Worm (Caenorhabditis elegans): ENCODE measurements around the gene C33F10.12.

Gene C33F10.12

DNA sequence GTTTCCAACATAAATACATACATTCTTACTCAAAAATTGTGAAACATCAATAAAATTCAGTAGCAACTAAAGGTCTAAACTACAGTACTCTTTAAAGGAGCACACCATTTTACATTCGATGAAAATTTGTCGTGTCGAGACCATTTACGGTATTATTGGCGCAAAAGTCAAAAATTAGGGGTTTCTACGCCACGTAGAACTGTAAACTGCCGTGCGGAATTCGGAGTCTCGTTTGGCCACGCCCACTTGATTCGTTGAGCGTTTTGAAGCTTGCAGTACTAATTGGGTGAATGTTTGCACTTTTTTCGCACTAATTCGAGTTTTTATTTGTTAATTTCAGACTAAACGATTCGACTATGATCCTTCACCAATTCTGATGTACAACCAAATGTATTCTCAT lies 46.9 kb downstream of the C33F10.12 start:
- TF ChIP-seq eor-1 (tag; optimal IDR thresholded peaks at IDR 0.05) (no peak), nhr-23 (tag; optimal IDR thresholded peaks at IDR 0.05) (no peak), nhr-28 (tag; optimal IDR thresholded peaks at IDR 0.05) (no peak), R02D3.7 (tag; optimal IDR thresholded peaks at IDR 0.05) (no peak), unc-39 (tag; optimal IDR thresholded peaks at IDR 0.05) (no peak), fkh-10 (GFP tag; optimal IDR thresholded peaks at IDR 0.05) (no peak), ztf-11 (tag; optimal IDR thresholded peaks at IDR 0.05) (no peak), egl-5 (tag; optimal IDR thresholded peaks at IDR 0.05) (no peak), ceh-9 (tag; optimal IDR thresholded peaks at IDR 0.05) (no peak), skn-1 (tag; optimal IDR thresholded peaks at IDR 0.05) (no peak), pqm-1 (tag; optimal IDR thresholded peaks at IDR 0.05) (no peak), mdl-1 (tag; optimal IDR thresholded peaks at IDR 0.05) (no peak), aly-2 (tag; optimal IDR thresholded peaks at IDR 0.05) (no peak), ztf-4 (tag; optimal IDR thresholded peaks at IDR 0.05) (no peak), ceh-82 (tag; optimal IDR thresholded peaks at IDR 0.05) (no peak), fos-1 (tag; optimal IDR thresholded peaks at IDR 0.05) (no peak), lin-39 (tag; optimal IDR thresholded peaks at IDR 0.05) (no peak), pha-4 (tag; optimal IDR thresholded peaks at IDR 0.05) (no peak), elt-1 (tag; optimal IDR thresholded peaks at IDR 0.05) (no peak)

DNA sequence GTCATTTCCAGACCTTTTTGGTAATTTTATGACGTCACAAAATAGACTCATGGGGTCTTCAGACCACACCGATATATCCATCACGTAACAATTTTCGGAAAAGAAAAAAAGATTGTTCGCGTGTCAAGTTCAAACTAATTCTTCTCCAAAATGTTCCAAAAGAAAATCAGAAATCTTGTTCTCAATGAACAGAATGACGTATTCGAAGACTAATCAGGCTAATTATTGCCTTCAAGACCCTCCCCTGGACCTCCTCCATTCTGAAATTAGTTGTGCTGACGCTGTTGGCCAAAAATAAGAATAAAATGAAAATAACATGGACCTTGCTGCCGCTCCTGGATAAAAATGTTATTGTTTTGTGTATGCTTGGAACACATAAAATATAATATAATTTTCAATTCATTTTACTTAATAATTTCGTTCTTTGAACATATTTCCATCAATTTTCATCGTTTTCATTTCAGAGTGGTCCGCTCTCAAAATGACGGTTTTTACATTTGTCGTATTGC lies 47.7 kb downstream of the C33F10.12 start, which contains the start of gene F26G1.15:
TSS of gene F26G1.15 (plus strand) at position 459 of the 509 bp plus-strand sequence.
- TF ChIP-seq nhr-67 (tag; optimal IDR thresholded peaks at IDR 0.05) (no peak), elt-1 (tag; optimal IDR thresholded peaks at IDR 0.05) (no peak), lin-39 (tag; optimal IDR thresholded peaks at IDR 0.05) (no peak), hmg-11 (tag; optimal IDR thresholded peaks at IDR 0.05) (no peak), eor-1 (tag; optimal IDR thresholded peaks at IDR 0.05) (no peak), daf-12 (tag; optimal IDR thresholded peaks at IDR 0.05) (no peak), nhr-77 (tag; optimal IDR thresholded peaks at IDR 0.05) (no peak), nhr-28 (tag; optimal IDR thresholded peaks at IDR 0.05) (no peak), elt-2 (tag; optimal IDR thresholded peaks at IDR 0.05) (no peak), nhr-25 (tag; optimal IDR thresholded peaks at IDR 0.05) (no peak)
